Worm (Caenorhabditis elegans): ENCODE results near the gene srd-58.

ce11 chrII:7161512-7161911, 43.3 kb downstream of the srd-58 start, which contains the start of gene C27H5.12:
- no peak for TF ChIP-seq lin-39 (tag; optimal IDR thresholded peaks at IDR 0.05)
- no peak for TF ChIP-seq snpc-4 (tag; optimal IDR thresholded peaks at IDR 0.05)
- no peak for TF ChIP-seq ZK546.5 (tag; optimal IDR thresholded peaks at IDR 0.05)
- no peak for TF ChIP-seq ztf-4 (tag; optimal IDR thresholded peaks at IDR 0.05)
- TF ChIP-seq blmp-1 (tag; optimal IDR thresholded peaks at IDR 0.05; ENCODE audit: insufficient read depth), result no peak
- no peak for TF ChIP-seq aly-2 (tag; optimal IDR thresholded peaks at IDR 0.05)
- no peak for TF ChIP-seq mdl-1 (tag; optimal IDR thresholded peaks at IDR 0.05)
- TF ChIP-seq elt-1 (tag; optimal IDR thresholded peaks at IDR 0.05), result no peak
- no peak for TF ChIP-seq nhr-237 (tag; optimal IDR thresholded peaks at IDR 0.05)
- TF ChIP-seq nhr-11 (tag; optimal IDR thresholded peaks at IDR 0.05), result no peak
- no peak for TF ChIP-seq egl-27 (tag; optimal IDR thresholded peaks at IDR 0.05)
- no peak for TF ChIP-seq gmeb-1 (tag; optimal IDR thresholded peaks at IDR 0.05)

Measured in whole organism, L2 larva.